Fruit fly (Drosophila melanogaster) whole organism, prepupa: ENCODE measurements around the gene nonA.

ENCODE experiments used
- Blimp-1 ChIP-seq: fragments of 200-800 bp; sonication (Bioruptor generic); optimal IDR thresholded peaks from 3 replicates; lab custom pipeline; 2017; ENCODE audit warnings: missing biosample characterization, missing genetic modification characterization, mild to moderate bottlenecking, moderate library complexity, missing genetic modification reagents
- CG10631 ChIP-seq: fragments of 200-800 bp; sonication (Bioruptor generic); optimal IDR thresholded peaks from 2 replicates; lab custom pipeline; 2016; ENCODE audit warnings: missing biosample characterization, missing genetic modification characterization
- CG10669 ChIP-seq: fragments of 200-800 bp; sonication (Bioruptor generic); optimal IDR thresholded peaks from 3 replicates; lab custom pipeline; 2018; ENCODE audit warnings: missing biosample characterization, mild to moderate bottlenecking, missing genetic modification characterization, moderate library complexity
- CG11294 ChIP-seq: fragments of 200-800 bp; sonication (Bioruptor generic); IDR thresholded peaks from 2 replicates; pipeline ENCODE4 v1.3.6; 2022; ENCODE audit warnings: missing biosample characterization, missing genetic modification characterization
- CG11762 ChIP-seq: fragments of 200-800 bp; sonication (Bioruptor generic); optimal IDR thresholded peaks from 3 replicates; lab custom pipeline; 2016; ENCODE audit warnings: missing biosample characterization, missing genetic modification characterization; ENCODE audit not compliant: insufficient read depth
- CG11902 ChIP-seq: fragments of 200-800 bp; sonication (Bioruptor generic); optimal IDR thresholded peaks from 3 replicates; lab custom pipeline; 2016; ENCODE audit warnings: missing biosample characterization, missing genetic modification characterization
- CG15336 ChIP-seq: fragments of 200-800 bp; sonication (Bioruptor generic); IDR thresholded peaks from 2 replicates; pipeline ENCODE4 v1.3.6; 2022; ENCODE audit warnings: missing biosample characterization, missing genetic modification characterization
- CG1621 ChIP-seq: fragments of 200-800 bp; sonication (Bioruptor generic); optimal IDR thresholded peaks from 3 replicates; lab custom pipeline; 2018; ENCODE audit warnings: missing biosample characterization, mild to moderate bottlenecking, missing genetic modification characterization
- CG3032 ChIP-seq: fragments of 200-800 bp; optimal IDR thresholded peaks from 2 replicates; lab custom pipeline; 2019; ENCODE audit warnings: missing biosample characterization, mild to moderate bottlenecking, missing genetic modification characterization, moderate library complexity
- CG32006 ChIP-seq: fragments of 200-800 bp; sonication (Bioruptor generic); optimal IDR thresholded peaks from 3 replicates; lab custom pipeline; 2017; ENCODE audit warnings: missing biosample characterization, mild to moderate bottlenecking, missing genetic modification characterization
- CG34406 ChIP-seq: fragments of 200-800 bp; sonication (Bioruptor generic); optimal IDR thresholded peaks from 3 replicates; lab custom pipeline; 2016; ENCODE audit warnings: missing biosample characterization, missing genetic modification characterization
- CG3919 ChIP-seq: fragments of 200-800 bp; sonication (Bioruptor generic); optimal IDR thresholded peaks from 3 replicates; lab custom pipeline; 2016; ENCODE audit warnings: missing biosample characterization, missing genetic modification characterization
- CG4318 ChIP-seq: fragments of 200-800 bp; sonication (Bioruptor generic); optimal IDR thresholded peaks from 3 replicates; lab custom pipeline; 2017; ENCODE audit warnings: missing biosample characterization, mild to moderate bottlenecking, missing genetic modification characterization
- CG6163 ChIP-seq: fragments of 200-800 bp; sonication (Bioruptor generic); IDR thresholded peaks from 3 replicates; pipeline ENCODE4 v1.3.6; 2022; ENCODE audit warnings: missing biosample characterization, missing genetic modification characterization
- CG6808 ChIP-seq: fragments of 200-800 bp; sonication (Bioruptor generic); optimal IDR thresholded peaks from 3 replicates; lab custom pipeline; 2017; ENCODE audit warnings: missing biosample characterization, missing genetic modification characterization, mild to moderate bottlenecking, moderate library complexity, missing genetic modification reagents
- CG7368 ChIP-seq: fragments of 200-800 bp; sonication (Bioruptor generic); optimal IDR thresholded peaks from 3 replicates; lab custom pipeline; 2016; ENCODE audit warnings: missing biosample characterization, missing genetic modification characterization
- CG8319 ChIP-seq: fragments of 200-800 bp; sonication (Bioruptor generic); optimal IDR thresholded peaks from 3 replicates; lab custom pipeline; 2016; ENCODE audit warnings: missing biosample characterization, missing genetic modification characterization
- CG8632 ChIP-seq: fragments of 200-800 bp; sonication (Bioruptor generic); optimal IDR thresholded peaks from 3 replicates; lab custom pipeline; 2016; ENCODE audit warnings: missing biosample characterization, missing genetic modification characterization
- Eip75B ChIP-seq: fragments of 200-800 bp; sonication (Bioruptor generic); optimal IDR thresholded peaks from 3 replicates; lab custom pipeline; 2016; ENCODE audit warnings: missing biosample characterization, missing genetic modification characterization
- Eip78C ChIP-seq: fragments of 200-800 bp; sonication (Bioruptor generic); peaks from one replicate; lab custom pipeline; 2016; ENCODE audit warnings: missing biosample characterization, missing genetic modification characterization
- Eip93F ChIP-seq: fragments of 200-800 bp; sonication (Bioruptor generic); optimal IDR thresholded peaks from 2 replicates; lab custom pipeline; 2016; ENCODE audit warnings: missing biosample characterization, mild to moderate bottlenecking, missing genetic modification characterization
- Ets96B ChIP-seq: fragments of 200-800 bp; optimal IDR thresholded peaks from 2 replicates; lab custom pipeline; 2019; ENCODE audit warnings: missing biosample characterization, mild to moderate bottlenecking, missing genetic modification characterization, moderate library complexity
- Gug ChIP-seq: fragments of 200-800 bp; sonication (Bioruptor generic); IDR thresholded peaks from 2 replicates; pipeline ENCODE4 v1.3.6; 2022; ENCODE audit warnings: missing biosample characterization, missing genetic modification characterization
- Hr38 ChIP-seq: sonication (Bioruptor generic); optimal IDR thresholded peaks from 2 replicates; lab custom pipeline; 2016; ENCODE audit warnings: missing biosample characterization, missing genetic modification characterization
- Hr39 ChIP-seq: fragments of 200-800 bp; sonication (Bioruptor generic); optimal IDR thresholded peaks from 2 replicates; lab custom pipeline; 2016; ENCODE audit warnings: missing biosample characterization, missing genetic modification characterization
- Hr4 ChIP-seq: fragments of 200-800 bp; sonication (Bioruptor generic); optimal IDR thresholded peaks from 3 replicates; lab custom pipeline; 2016; ENCODE audit warnings: missing biosample characterization, missing genetic modification characterization
- Lpt ChIP-seq: fragments of 200-800 bp; sonication (Bioruptor generic); optimal IDR thresholded peaks from 3 replicates; lab custom pipeline; 2016; ENCODE audit warnings: missing biosample characterization, missing genetic modification characterization
- Met ChIP-seq: fragments of 200-800 bp; sonication (Bioruptor generic); optimal IDR thresholded peaks from 3 replicates; lab custom pipeline; 2016; ENCODE audit warnings: missing biosample characterization, missing genetic modification characterization
- Smox ChIP-seq: fragments of 200-800 bp; sonication (Bioruptor generic); optimal IDR thresholded peaks from 3 replicates; lab custom pipeline; 2016; ENCODE audit warnings: missing biosample characterization, missing genetic modification characterization
- Sox102F ChIP-seq: fragments of 200-800 bp; sonication (Bioruptor generic); optimal IDR thresholded peaks from 2 replicates; lab custom pipeline; 2016; ENCODE audit warnings: missing biosample characterization, mild to moderate bottlenecking, missing genetic modification characterization
- Sox14 ChIP-seq: fragments of 200-800 bp; sonication (Bioruptor generic); optimal IDR thresholded peaks from 3 replicates; lab custom pipeline; 2016; ENCODE audit warnings: missing biosample characterization, missing genetic modification characterization
- Sox15 ChIP-seq: fragments of 200-800 bp; sonication (Bioruptor generic); optimal IDR thresholded peaks from 3 replicates; lab custom pipeline; 2016; ENCODE audit warnings: missing biosample characterization, missing genetic modification characterization
- cyc ChIP-seq: fragments of 200-800 bp; sonication (Bioruptor generic); optimal IDR thresholded peaks from 3 replicates; lab custom pipeline; 2016; ENCODE audit warnings: missing biosample characterization, missing genetic modification characterization
- dac ChIP-seq: fragments of 200-800 bp; sonication (Bioruptor generic); optimal IDR thresholded peaks from 2 replicates; lab custom pipeline; 2017; ENCODE audit warnings: missing biosample characterization, mild to moderate bottlenecking, missing genetic modification characterization
- dsx ChIP-seq: fragments of 200-800 bp; optimal IDR thresholded peaks from 3 replicates; lab custom pipeline; 2019; ENCODE audit warnings: missing biosample characterization, mild to moderate bottlenecking, missing genetic modification characterization, moderate library complexity; ENCODE audit not compliant: poor library complexity, severe bottlenecking
- eg ChIP-seq: fragments of 200-800 bp; sonication (Bioruptor generic); IDR thresholded peaks from 3 replicates; pipeline ENCODE4 v1.3.6; 2022; ENCODE audit warnings: missing biosample characterization, missing genetic modification characterization
- esn ChIP-seq: fragments of 200-800 bp; sonication (Bioruptor generic); optimal IDR thresholded peaks from 2 replicates; lab custom pipeline; 2016; ENCODE audit warnings: missing biosample characterization, mild to moderate bottlenecking, missing genetic modification characterization, moderate library complexity
- fd59A ChIP-seq: fragments of 200-800 bp; sonication (Bioruptor generic); optimal IDR thresholded peaks from 2 replicates; lab custom pipeline; 2017; ENCODE audit warnings: missing biosample characterization, mild to moderate bottlenecking, missing genetic modification characterization, missing genetic modification reagents
- fd85E ChIP-seq: fragments of 200-800 bp; sonication (Bioruptor generic); optimal IDR thresholded peaks from 3 replicates; lab custom pipeline; 2016; ENCODE audit warnings: missing biosample characterization, missing genetic modification characterization
- fkh ChIP-seq: fragments of 200-800 bp; sonication (Bioruptor generic); optimal IDR thresholded peaks from 3 replicates; lab custom pipeline; 2017; ENCODE audit warnings: missing biosample characterization, mild to moderate bottlenecking, missing genetic modification characterization, moderate library complexity
- lz ChIP-seq: fragments of 200-800 bp; sonication (Bioruptor generic); optimal IDR thresholded peaks from 3 replicates; lab custom pipeline; 2016; ENCODE audit warnings: missing biosample characterization, missing genetic modification characterization
- net ChIP-seq: fragments of 200-800 bp; sonication (Bioruptor generic); optimal IDR thresholded peaks from 3 replicates; lab custom pipeline; 2016; ENCODE audit warnings: missing biosample characterization, missing genetic modification characterization
- pdm3 ChIP-seq: fragments of 200-800 bp; sonication (Bioruptor generic); optimal IDR thresholded peaks from 3 replicates; lab custom pipeline; 2016; ENCODE audit warnings: missing biosample characterization, missing genetic modification characterization
- ss ChIP-seq, 2 experiments: fragments of 200-800 bp; sonication (Bioruptor generic); optimal IDR thresholded peaks; 2 replicates in 1 of 2; 3 replicates in 1 of 2; lab custom pipeline; 2017 to 2018; ENCODE audit warnings: mild to moderate bottlenecking in 2 of 2, missing biosample characterization in 2 of 2, missing genetic modification characterization in 2 of 2, moderate library complexity in 1 of 2
- svp ChIP-seq: fragments of 200-800 bp; sonication (Bioruptor generic); peaks from one replicate; lab custom pipeline; 2016; ENCODE audit warnings: missing biosample characterization, missing genetic modification characterization
- topi ChIP-seq: fragments of 200-800 bp; sonication (Bioruptor generic); optimal IDR thresholded peaks from 3 replicates; lab custom pipeline; 2016; ENCODE audit warnings: missing biosample characterization, missing genetic modification characterization
- vri ChIP-seq: fragments of 200-800 bp; sonication (Bioruptor generic); optimal IDR thresholded peaks from 3 replicates; lab custom pipeline; 2016; ENCODE audit warnings: missing biosample characterization, mild to moderate bottlenecking, missing genetic modification characterization

Gene nonA

dm6 chrX:16361306-16361705, at the start of gene nonA:
nonA (plus strand) TSS chrX:16361569.
- TF ChIP-seq Sox15 (no peak), Gug (no peak), CG15336 (GFP tag; lab: Robert Waterston, UW) (no peak), CG3919 (GFP tag; lab: Kevin White, UChicago) (no peak), topi (peak; percentile 12), CG34406 (no peak), esn (GFP tag; lab: Kevin White, UChicago) (peak; percentile 9), CG6808 (GFP tag; lab: Kevin White, UChicago) (no peak), CG8319 (GFP tag; lab: Kevin White, UChicago) (no peak), dsx (no peak), Met (GFP tag; lab: Kevin White, UChicago) (peak; percentile 2), CG11762 (no peak), CG11294 (GFP tag; lab: Robert Waterston, UW) (no peak), Lpt (GFP tag; lab: Kevin White, UChicago) (no peak), net (GFP tag; lab: Kevin White, UChicago) (no peak), CG7368 (GFP tag; lab: Kevin White, UChicago) (no peak), svp (no peak), Eip78C (GFP tag; lab: Kevin White, UChicago) (peak; percentile 27), vri (GFP tag; lab: Kevin White, UChicago) (peak; percentile 23), Ets96B (tag; lab: Kevin White, UChicago) (no peak), fd59A (GFP tag; lab: Kevin White, UChicago) (no peak), dac (no peak), Hr39 (no peak), CG11902 (GFP tag; lab: Kevin White, UChicago) (no peak), fd85E (GFP tag; lab: Kevin White, UChicago) (no peak), CG10631 (no peak), Hr4 (GFP tag; lab: Kevin White, UChicago) (no peak), CG4318 (no peak), Eip93F (GFP tag; lab: Kevin White, UChicago) (no peak), CG6163 (GFP tag; lab: Robert Waterston, UW) (no peak), pdm3 (GFP tag; lab: Kevin White, UChicago) (no peak), Hr38 (GFP tag; lab: Kevin White, UChicago) (no peak), CG8632 (GFP tag; lab: Kevin White, UChicago) (no peak), CG1621 (tag; lab: Kevin White, UChicago) (no peak), Eip75B (GFP tag; lab: Kevin White, UChicago) (no peak), Sox14 (GFP tag; lab: Kevin White, UChicago) (peak; percentile 55), Smox (GFP tag; lab: Kevin White, UChicago) (no peak)

- TF ChIP-seq esn (GFP tag; lab: Kevin White, UChicago) (peak; percentile 23), CG15336 (GFP tag; lab: Robert Waterston, UW) (no peak), ss (GFP tag; optimal IDR thresholded peaks at IDR 0.05; lab: Kevin White, UChicago) (no peak), cyc (GFP tag; lab: Kevin White, UChicago) (no peak), CG10669 (GFP tag; lab: Kevin White, UChicago) (no peak), Smox (GFP tag; lab: Kevin White, UChicago) (no peak), CG3032 (tag; lab: Kevin White, UChicago) (peak; percentile 7), eg (GFP tag; lab: Robert Waterston, UW) (no peak), Blimp-1 (GFP tag; lab: Kevin White, UChicago) (no peak), lz (GFP tag; lab: Kevin White, UChicago) (no peak), Eip78C (GFP tag; lab: Kevin White, UChicago) (peak; percentile 74), fkh (GFP tag; lab: Kevin White, UChicago) (peak; percentile 53), CG1621 (tag; lab: Kevin White, UChicago) (no peak), CG32006 (GFP tag; lab: Kevin White, UChicago) (no peak), Hr4 (GFP tag; lab: Kevin White, UChicago) (no peak), Sox102F (GFP tag; lab: Kevin White, UChicago) (no peak)
These were observed 48.1 kb upstream of the nonA start, which contains the start of the genes CG9915 and SWIP for dm6 chrX:16313078-16313875. CG9915 (minus strand) TSS chrX:16313138. SWIP (plus strand) TSS chrX:16313709.
